Worm (Caenorhabditis elegans) whole organism, L3 larva: Measurements from ENCODE around the gene ist-1.

Experiments used
- aly-2 ChIP-seq: fragments of 150-350 bp; optimal IDR thresholded peaks from 2 replicates; lab custom pipeline; 2014; ENCODE audit warnings: missing biosample characterization, missing genetic modification characterization
- ama-1 ChIP-seq: fragments of 150-350 bp; optimal IDR thresholded peaks from 2 replicates; lab custom pipeline; 2018
- ceh-16 ChIP-seq: sonication (generic microtip); optimal IDR thresholded peaks from 2 replicates; lab custom pipeline; 2017; ENCODE audit warnings: missing biosample characterization, missing genetic modification characterization
- ceh-82 ChIP-seq: fragments of 150-350 bp; optimal IDR thresholded peaks from 2 replicates; lab custom pipeline; 2014; ENCODE audit warnings: missing biosample characterization, missing genetic modification characterization
- ceh-9 ChIP-seq: sonication (generic microtip); optimal IDR thresholded peaks from 2 replicates; lab custom pipeline; 2018; ENCODE audit warnings: missing biosample characterization, missing genetic modification characterization
- daf-12 ChIP-seq: fragments of 150-350 bp; optimal IDR thresholded peaks from 2 replicates; lab custom pipeline; 2014; ENCODE audit warnings: missing biosample characterization, missing genetic modification reagents, missing genetic modification characterization
- egl-27 ChIP-seq: sonication (generic microtip); optimal IDR thresholded peaks from 4 replicates; lab custom pipeline; 2017; ENCODE audit warnings: missing biosample characterization, missing genetic modification reagents, missing genetic modification characterization
- elt-1 ChIP-seq: fragments of 150-350 bp; optimal IDR thresholded peaks from 2 replicates; lab custom pipeline; 2014; ENCODE audit warnings: missing biosample characterization, missing genetic modification characterization
- elt-2 ChIP-seq: sonication (generic microtip); optimal IDR thresholded peaks from 2 replicates; lab custom pipeline; 2016; ENCODE audit warnings: missing genetic modification reagents, mild to moderate bottlenecking, missing genetic modification characterization, missing compliant biosample characterization
- elt-3 ChIP-seq, 3 experiments: fragments of 150-350 bp in 1 of 3; sonication (generic microtip) in 2 of 3; optimal IDR thresholded peaks; 2 replicates in 2 of 3; 4 replicates in 1 of 3; lab custom pipeline; 2014 to 2017; ENCODE audit warnings: missing biosample characterization in 3 of 3, missing genetic modification characterization in 3 of 3
- fkh-10 ChIP-seq: sonication (generic microtip); optimal IDR thresholded peaks from 2 replicates; lab custom pipeline; 2017; ENCODE audit warnings: missing biosample characterization, missing genetic modification reagents, missing genetic modification characterization
- fos-1 ChIP-seq: fragments of 150-350 bp; optimal IDR thresholded peaks from 2 replicates; lab custom pipeline; 2014; ENCODE audit warnings: missing biosample characterization, missing genetic modification characterization
- hmg-11 ChIP-seq: sonication (generic microtip); optimal IDR thresholded peaks from 2 replicates; lab custom pipeline; 2016; ENCODE audit warnings: missing genetic modification characterization, missing compliant biosample characterization
- jun-1 ChIP-seq: fragments of 150-350 bp; optimal IDR thresholded peaks from 2 replicates; lab custom pipeline; 2014; ENCODE audit warnings: missing biosample characterization, missing genetic modification reagents, missing genetic modification characterization
- lin-15B ChIP-seq: fragments of 150-350 bp; optimal IDR thresholded peaks from 2 replicates; lab custom pipeline; 2014; ENCODE audit warnings: missing biosample characterization, missing genetic modification characterization
- lin-39 ChIP-seq: fragments of 150-350 bp; optimal IDR thresholded peaks from 2 replicates; lab custom pipeline; 2018; ENCODE audit warnings: missing biosample characterization, missing genetic modification reagents, missing genetic modification characterization
- mdl-1 ChIP-seq: fragments of 150-350 bp; optimal IDR thresholded peaks from 2 replicates; lab custom pipeline; 2014; ENCODE audit warnings: missing biosample characterization, missing genetic modification characterization
- mml-1 ChIP-seq: fragments of 150-350 bp; sonication (generic microtip); optimal IDR thresholded peaks from 3 replicates; lab custom pipeline; 2014; ENCODE audit warnings: missing biosample characterization, missing genetic modification characterization
- nfya-1 ChIP-seq: sonication (generic microtip); optimal IDR thresholded peaks from 2 replicates; lab custom pipeline; 2017; ENCODE audit warnings: missing genetic modification characterization, mild to moderate bottlenecking, missing compliant biosample characterization, antibody characterized with exemption, moderate library complexity; ENCODE audit not compliant: insufficient read depth
- nhr-12 ChIP-seq: fragments of 150-350 bp; optimal IDR thresholded peaks from 2 replicates; lab custom pipeline; 2014; ENCODE audit warnings: missing biosample characterization, missing genetic modification characterization
- nhr-23 ChIP-seq: fragments of 150-350 bp; optimal IDR thresholded peaks from 2 replicates; lab custom pipeline; 2014; ENCODE audit warnings: missing biosample characterization, missing genetic modification reagents, missing genetic modification characterization
- nhr-237 ChIP-seq: fragments of 150-350 bp; optimal IDR thresholded peaks from 2 replicates; lab custom pipeline; 2014; ENCODE audit warnings: missing biosample characterization, missing genetic modification characterization
- nhr-25 ChIP-seq: sonication (generic microtip); optimal IDR thresholded peaks from 2 replicates; lab custom pipeline; 2017; ENCODE audit warnings: missing biosample characterization, missing genetic modification characterization
- nhr-28 ChIP-seq: fragments of 150-350 bp; optimal IDR thresholded peaks from 2 replicates; lab custom pipeline; 2014; ENCODE audit warnings: missing biosample characterization, missing genetic modification characterization
- nhr-43 ChIP-seq: sonication (generic microtip); optimal IDR thresholded peaks from 2 replicates; lab custom pipeline; 2016; ENCODE audit warnings: mild to moderate bottlenecking, missing genetic modification characterization, missing compliant biosample characterization; ENCODE audit not compliant: poor library complexity, severe bottlenecking
- nhr-77 ChIP-seq: fragments of 150-350 bp; optimal IDR thresholded peaks from 2 replicates; lab custom pipeline; 2014; ENCODE audit warnings: missing biosample characterization, missing genetic modification characterization
- pha-4 ChIP-seq: fragments of 150-350 bp; optimal IDR thresholded peaks from 2 replicates; lab custom pipeline; 2014; ENCODE audit warnings: missing biosample characterization, missing genetic modification reagents, missing genetic modification characterization
- pqm-1 ChIP-seq: fragments of 150-350 bp; optimal IDR thresholded peaks from 2 replicates; lab custom pipeline; 2017; ENCODE audit warnings: missing biosample characterization, missing genetic modification characterization, inconsistent platforms
- sea-2 ChIP-seq: fragments of 150-350 bp; sonication (generic microtip); optimal IDR thresholded peaks from 4 replicates; lab custom pipeline; 2014; ENCODE audit warnings: missing biosample characterization, missing genetic modification reagents, missing genetic modification characterization
- skn-1 ChIP-seq: fragments of 150-350 bp; optimal IDR thresholded peaks from 2 replicates; lab custom pipeline; 2014; ENCODE audit warnings: missing biosample characterization, missing genetic modification characterization
- snpc-4 ChIP-seq: fragments of 150-350 bp; optimal IDR thresholded peaks from 2 replicates; lab custom pipeline; 2014; ENCODE audit warnings: missing biosample characterization, missing genetic modification characterization
- tbx-2 ChIP-seq: sonication (generic microtip); optimal IDR thresholded peaks from 2 replicates; lab custom pipeline; 2016; ENCODE audit warnings: mild to moderate bottlenecking, missing genetic modification characterization, missing compliant biosample characterization
- unc-39 ChIP-seq: sonication (generic microtip); optimal IDR thresholded peaks from 4 replicates; lab custom pipeline; 2017; ENCODE audit warnings: missing biosample characterization, missing genetic modification characterization
- unc-62 ChIP-seq: fragments of 150-350 bp; sonication (generic microtip); optimal IDR thresholded peaks from 4 replicates; lab custom pipeline; 2014; ENCODE audit warnings: missing biosample characterization, missing genetic modification reagents, missing genetic modification characterization
- zag-1 ChIP-seq: fragments of 150-350 bp; optimal IDR thresholded peaks from 2 replicates; lab custom pipeline; 2014; ENCODE audit warnings: missing biosample characterization, missing genetic modification characterization
- ztf-11 ChIP-seq: fragments of 150-350 bp; optimal IDR thresholded peaks from 2 replicates; lab custom pipeline; 2014; ENCODE audit warnings: missing biosample characterization, missing genetic modification characterization

ist-1 gene

DNA sequence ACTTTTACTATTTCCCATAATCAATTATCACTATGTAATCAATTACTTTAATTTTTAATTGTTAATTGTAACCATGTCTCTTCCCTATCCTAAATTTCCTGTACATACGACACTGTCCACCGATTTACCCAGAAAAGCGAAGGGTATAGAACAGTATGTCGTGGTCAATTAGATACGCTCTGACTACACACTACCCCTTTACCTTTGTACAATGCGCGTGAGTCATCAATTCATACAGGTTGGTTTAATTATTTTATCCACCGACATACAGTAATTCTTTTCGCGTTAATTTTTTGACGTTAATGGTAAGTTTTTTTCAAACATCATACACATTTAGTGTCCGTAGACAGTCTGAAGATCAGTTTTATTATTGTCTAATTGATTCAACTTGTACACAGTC lies 55.2 kb downstream of the ist-1 start (continued):
- TF ChIP-seq unc-39 (tag; lab: Kevin White, UChicago) (no peak), ceh-82 (tag; lab: Kevin White, UChicago) (peak; percentile 61), ceh-16 (tag; lab: Kevin White, UChicago) (no peak), elt-2 (tag; lab: Kevin White, UChicago) (peak; percentile 75), tbx-2 (tag; lab: Kevin White, UChicago) (peak; percentile 94), elt-3 (tag; optimal IDR thresholded peaks at IDR 0.05; lab: Kevin White, UChicago) (peak; percentile 22 to 80 (median 40)), ama-1 (no peak), nhr-77 (tag; lab: Kevin White, UChicago) (peak; percentile 95), snpc-4 (tag; lab: Kevin White, UChicago) (peak; percentile 76), mml-1 (tag; lab: Kevin White, UChicago) (no peak), fos-1 (tag; lab: Kevin White, UChicago) (no peak), pha-4 (tag; lab: Kevin White, UChicago) (peak; percentile 88), nfya-1 (tag; lab: Kevin White, UChicago) (peak; percentile 66), pqm-1 (tag; lab: Kevin White, UChicago) (peak; percentile 81), fkh-10 (GFP tag; lab: Kevin White, UChicago) (no peak), jun-1 (peak; percentile 99), ztf-11 (tag; lab: Kevin White, UChicago) (no peak), nhr-43 (tag; lab: Kevin White, UChicago) (peak; percentile 98), hmg-11 (tag; lab: Kevin White, UChicago) (no peak), daf-12 (tag; lab: Kevin White, UChicago) (no peak), elt-1 (tag; lab: Kevin White, UChicago) (no peak), ceh-9 (tag; lab: Kevin White, UChicago) (no peak), unc-62 (no peak), nhr-23 (tag; lab: Kevin White, UChicago) (peak; percentile 98), zag-1 (no peak)

- TF ChIP-seq nhr-25 (tag; lab: Kevin White, UChicago) = no peak
- no peak for TF ChIP-seq lin-39 (tag; lab: Kevin White, UChicago)
- TF ChIP-seq pha-4 (tag; lab: Kevin White, UChicago) = no peak
- TF ChIP-seq daf-12 (tag; lab: Kevin White, UChicago) = no peak
- no peak for TF ChIP-seq sea-2 (GFP tag; lab: Kevin White, UChicago)
- no peak for TF ChIP-seq nhr-12 (tag; lab: Kevin White, UChicago)
- TF ChIP-seq elt-1 (tag; lab: Kevin White, UChicago) = no peak
- TF ChIP-seq fos-1 (tag; lab: Kevin White, UChicago) = no peak
- TF ChIP-seq aly-2 = no peak
- no peak for TF ChIP-seq nhr-237
- no peak for TF ChIP-seq nfya-1 (tag; lab: Kevin White, UChicago)
- TF ChIP-seq mdl-1 = no peak
- TF ChIP-seq tbx-2 (tag; lab: Kevin White, UChicago) = no peak
- no peak for TF ChIP-seq egl-27 (tag; lab: Kevin White, UChicago)
- no peak for TF ChIP-seq nhr-28 (tag; lab: Kevin White, UChicago)
- no peak for TF ChIP-seq hmg-11 (tag; lab: Kevin White, UChicago)
- TF ChIP-seq lin-15B (tag; lab: Kevin White, UChicago) = no peak
- TF ChIP-seq skn-1 = no peak
- no peak for TF ChIP-seq ceh-82 (tag; lab: Kevin White, UChicago)
These were observed 61.2 kb downstream of the ist-1 start, which contains the start of gene C55B6.4 for ce11 chrX:7187602-7188001. Gene C55B6.4 (minus strand): TSS chrX:7187702.
